Worm (Caenorhabditis elegans) whole organism, L4 larva: ENCODE data around the gene dpy-1.

ENCODE experiments used
- F10B5.3 ChIP-seq: sonication (generic microtip); optimal IDR thresholded peaks from 2 replicates; lab custom pipeline; 2016; ENCODE audit warnings: mild to moderate bottlenecking, missing genetic modification characterization, missing compliant biosample characterization
- F26F4.8 ChIP-seq: fragments of 200-800 bp; sonication (Bioruptor generic); conservative IDR thresholded peaks from 2 replicates; pipeline ENCODE4 v1.3.6; 2022; ENCODE audit warnings: missing genetic modification characterization, missing compliant biosample characterization
- F37D6.2 ChIP-seq: sonication (generic microtip); optimal IDR thresholded peaks from 2 replicates; lab custom pipeline; 2016; ENCODE audit warnings: mild to moderate bottlenecking, missing genetic modification characterization, missing compliant biosample characterization
- T20F7.1 ChIP-seq: fragments of 200-800 bp; sonication (Bioruptor generic); optimal IDR thresholded peaks from 2 replicates; lab custom pipeline; 2018; ENCODE audit warnings: mild to moderate bottlenecking, missing genetic modification characterization, missing compliant biosample characterization
- ZK337.2 ChIP-seq: fragments of 200-800 bp; sonication (Bioruptor generic); IDR thresholded peaks from 2 replicates; pipeline ENCODE4 v1.3.6; 2022; ENCODE audit warnings: missing genetic modification reagents, missing genetic modification characterization, missing compliant biosample characterization
- aha-1 ChIP-seq: fragments of 150-350 bp; peaks from one replicate; lab custom pipeline; 2014; ENCODE audit warnings: missing biosample characterization, missing genetic modification characterization
- aly-2 ChIP-seq: sonication (generic microtip); optimal IDR thresholded peaks from 2 replicates; lab custom pipeline; 2018; ENCODE audit warnings: missing biosample characterization, missing genetic modification characterization
- ama-1 ChIP-seq: fragments of 150-350 bp; optimal IDR thresholded peaks from 2 replicates; lab custom pipeline; 2014; ENCODE audit warnings: inconsistent platforms, mixed read lengths
- arid-1 ChIP-seq: fragments of 200-800 bp; sonication (Bioruptor generic); conservative IDR thresholded peaks from 2 replicates; pipeline ENCODE4 v1.3.6; 2022; ENCODE audit warnings: missing genetic modification reagents, missing genetic modification characterization, missing compliant biosample characterization
- attf-4 ChIP-seq: sonication (generic microtip); optimal IDR thresholded peaks from 3 replicates; lab custom pipeline; 2017; ENCODE audit warnings: missing biosample characterization, missing genetic modification characterization
- ceh-28 ChIP-seq: fragments of 150-350 bp; optimal IDR thresholded peaks from 2 replicates; lab custom pipeline; 2014; ENCODE audit warnings: missing biosample characterization, missing genetic modification reagents, missing genetic modification characterization
- dmd-6 ChIP-seq: fragments of 200-800 bp; sonication (Bioruptor generic); IDR thresholded peaks from 2 replicates; pipeline ENCODE4 v1.3.6; 2022; ENCODE audit warnings: missing genetic modification reagents, missing genetic modification characterization, missing compliant biosample characterization
- dmd-8 ChIP-seq: fragments of 200-800 bp; sonication (Bioruptor generic); IDR thresholded peaks from 2 replicates; pipeline ENCODE4 v1.3.6; 2022; ENCODE audit warnings: missing genetic modification characterization, missing compliant biosample characterization
- dmd-9 ChIP-seq: fragments of 200-800 bp; sonication (Bioruptor generic); IDR thresholded peaks from 2 replicates; pipeline ENCODE4 v1.3.6; 2022; ENCODE audit warnings: missing genetic modification reagents, missing genetic modification characterization, missing compliant biosample characterization
- duxl-1 ChIP-seq: sonication (generic microtip); optimal IDR thresholded peaks from 2 replicates; lab custom pipeline; 2016; ENCODE audit warnings: mild to moderate bottlenecking, missing genetic modification characterization, moderate library complexity, missing compliant biosample characterization; ENCODE audit not compliant: poor library complexity
- hlh-11 ChIP-seq: fragments of 200-800 bp; sonication (Bioruptor generic); optimal IDR thresholded peaks from 2 replicates; lab custom pipeline; 2018; ENCODE audit warnings: mild to moderate bottlenecking, missing genetic modification characterization, missing compliant biosample characterization
- lin-1 ChIP-seq: fragments of 200-800 bp; sonication (Bioruptor generic); IDR thresholded peaks from 2 replicates; pipeline ENCODE4 v1.3.6; 2022; ENCODE audit warnings: missing genetic modification reagents, missing genetic modification characterization, missing compliant biosample characterization
- lin-13 ChIP-seq: fragments of 150-350 bp; optimal IDR thresholded peaks from 2 replicates; lab custom pipeline; 2014; ENCODE audit warnings: missing biosample characterization, missing genetic modification reagents, missing genetic modification characterization
- lin-15B ChIP-seq: fragments of 150-350 bp; sonication (generic microtip); optimal IDR thresholded peaks from 3 replicates; lab custom pipeline; 2014; ENCODE audit warnings: missing biosample characterization, missing genetic modification characterization
- madf-9 ChIP-seq: fragments of 200-800 bp; sonication (Bioruptor generic); conservative IDR thresholded peaks from 2 replicates; pipeline ENCODE4 v1.3.6; 2022; ENCODE audit warnings: missing genetic modification reagents, missing genetic modification characterization, missing compliant biosample characterization
- mes-2 ChIP-seq: sonication (generic microtip); optimal IDR thresholded peaks from 2 replicates; lab custom pipeline; 2016; ENCODE audit warnings: missing genotype, mild to moderate bottlenecking, missing genetic modification characterization, missing compliant biosample characterization; ENCODE audit not compliant: poor library complexity, severe bottlenecking
- nhr-102 ChIP-seq: sonication (generic microtip); optimal IDR thresholded peaks from 2 replicates; lab custom pipeline; 2016; ENCODE audit warnings: mild to moderate bottlenecking, missing genetic modification characterization, moderate library complexity, missing compliant biosample characterization
- nhr-11 ChIP-seq: fragments of 150-350 bp; optimal IDR thresholded peaks from 2 replicates; lab custom pipeline; 2014; ENCODE audit warnings: missing biosample characterization, missing genetic modification characterization
- nhr-111 ChIP-seq: fragments of 200-800 bp; sonication (Bioruptor generic); optimal IDR thresholded peaks from 2 replicates; lab custom pipeline; 2018; ENCODE audit warnings: mild to moderate bottlenecking, missing genetic modification characterization, missing compliant biosample characterization
- nhr-77 ChIP-seq: fragments of 150-350 bp; optimal IDR thresholded peaks from 2 replicates; lab custom pipeline; 2014; ENCODE audit warnings: missing biosample characterization, missing genetic modification characterization
- rbr-2 ChIP-seq: sonication (generic microtip); optimal IDR thresholded peaks from 2 replicates; lab custom pipeline; 2016; ENCODE audit warnings: missing genotype, missing genetic modification characterization, missing compliant biosample characterization
- set-16 ChIP-seq: fragments of 200-800 bp; sonication (Bioruptor generic); IDR thresholded peaks from 2 replicates; pipeline ENCODE4 v1.3.6; 2022; ENCODE audit warnings: missing genetic modification reagents, missing genetic modification characterization, missing compliant biosample characterization
- snpc-1.2 ChIP-seq: fragments of 200-800 bp; sonication (Bioruptor generic); IDR thresholded peaks from 2 replicates; pipeline ENCODE4 v1.3.6; 2022; ENCODE audit warnings: missing genetic modification reagents, missing genetic modification characterization, missing compliant biosample characterization
- unc-130 ChIP-seq: sonication (generic microtip); optimal IDR thresholded peaks from 2 replicates; lab custom pipeline; 2016; ENCODE audit warnings: missing genetic modification reagents, missing genetic modification characterization, missing compliant biosample characterization
- unc-62 ChIP-seq, 3 experiments: fragments of 150-350 bp in 1 of 3; sonication (generic microtip); optimal IDR thresholded peaks in 2 of 3; peaks in 1 of 3; 1 replicate in 1 of 3; 2 replicates in 2 of 3; lab custom pipeline; 2014 to 2017; ENCODE audit warnings: missing biosample characterization in 3 of 3, missing genetic modification characterization in 3 of 3, missing genetic modification reagents in 3 of 3, missing genotype in 1 of 3
- vab-7 ChIP-seq: fragments of 200-800 bp; sonication (Bioruptor generic); IDR thresholded peaks from 2 replicates; pipeline ENCODE4 v1.3.6; 2022; ENCODE audit warnings: missing genetic modification reagents, missing genetic modification characterization, missing compliant biosample characterization
- zag-1 ChIP-seq: fragments of 150-350 bp; optimal IDR thresholded peaks from 2 replicates; lab custom pipeline; 2014; ENCODE audit warnings: missing biosample characterization, missing genetic modification characterization
- zip-11 ChIP-seq: fragments of 200-800 bp; sonication (Bioruptor generic); IDR thresholded peaks from 2 replicates; pipeline ENCODE4 v1.3.6; 2022; ENCODE audit warnings: missing genetic modification characterization, missing compliant biosample characterization

dpy-1 gene

ce11 chrIII:2068248-2068647 lies 20.4 kb upstream of the dpy-1 start, which contains the start of gene Y39A3A.3:
Gene Y39A3A.3 (minus strand): TSS chrIII:2068348.
- TF ChIP-seq T20F7.1 (GFP tag; lab: Kevin White, UChicago) (no peak), ZK337.2 (GFP tag; lab: Robert Waterston, UW) (no peak), F10B5.3 (tag; lab: Kevin White, UChicago) (no peak), unc-62 (GFP tag; optimal IDR thresholded peaks at IDR 0.05 in 1 of 2; lab: Kevin White, UChicago) (peak in 1 of 2 experiments; percentile 81), unc-62 (tag; optimal IDR thresholded peaks at IDR 0.05; lab: Kevin White, UChicago) (no peak), F37D6.2 (no peak), attf-4 (tag; lab: Kevin White, UChicago) (no peak), mes-2 (tag; lab: Kevin White, UChicago) (no peak)

ce11 chrIII:2064936-2065335 lies 17.1 kb upstream of the dpy-1 start:
- TF ChIP-seq madf-9 (GFP tag; lab: Robert Waterston, UW) = 0 out of 2 replicates have a peak, but pooled peaks have one; percentile 19
- TF ChIP-seq vab-7 (GFP tag; lab: Robert Waterston, UW) = peak; percentile 70
- 0 out of 2 replicates have a peak, but pooled peaks have one; percentile 21 for TF ChIP-seq snpc-1.2 (GFP tag; lab: Robert Waterston, UW)
- 0 out of 2 replicates have a peak, but pooled peaks have one; percentile 29 for TF ChIP-seq F26F4.8 (GFP tag; lab: Robert Waterston, UW)
- TF ChIP-seq arid-1 (GFP tag; lab: Robert Waterston, UW) = 0 out of 2 replicates have a peak, but pooled peaks have one; percentile 57
- TF ChIP-seq, all 104 proteins: peak for 5; not testable (repeated sequence) for 99

- TF ChIP-seq F26F4.8 (GFP tag; lab: Robert Waterston, UW) = 0 out of 2 replicates have a peak, but pooled peaks have one; percentile 22
- TF ChIP-seq aha-1 = peak; percentile 33
- no peak for TF ChIP-seq ama-1 (lab: Kevin White, UChicago)
Measured at ce11 chrIII:2060857-2061256, 13.1 kb upstream of the dpy-1 start, which contains the start of gene ins-16. Gene ins-16 (minus strand): TSS chrIII:2060957.

ce11 chrIII:2060068-2060467 lies 12.3 kb upstream of the dpy-1 start:
- TF ChIP-seq lin-1 (GFP tag; lab: Robert Waterston, UW) (no peak), hlh-11 (tag; lab: Kevin White, UChicago) (no peak), zip-11 (GFP tag; lab: Robert Waterston, UW) (no peak), nhr-102 (tag; lab: Kevin White, UChicago) (no peak), nhr-11 (no peak), unc-130 (no peak), dmd-6 (GFP tag; lab: Robert Waterston, UW) (no peak), lin-13 (GFP tag; lab: Kevin White, UChicago) (no peak), nhr-77 (tag; lab: Kevin White, UChicago) (no peak), duxl-1 (tag; lab: Kevin White, UChicago) (no peak), rbr-2 (tag; lab: Kevin White, UChicago) (no peak), lin-15B (tag; lab: Kevin White, UChicago) (no peak), nhr-111 (no peak), aly-2 (tag; lab: Kevin White, UChicago) (no peak), ZK337.2 (GFP tag; lab: Robert Waterston, UW) (no peak), dmd-8 (GFP tag; lab: Robert Waterston, UW) (no peak)

- TF ChIP-seq set-16 (GFP tag; lab: Robert Waterston, UW) = no peak
- no peak for TF ChIP-seq mes-2 (tag; lab: Kevin White, UChicago)
- TF ChIP-seq ceh-28 = no peak
- no peak for TF ChIP-seq madf-9 (GFP tag; lab: Robert Waterston, UW)
- TF ChIP-seq zag-1 = no peak
- no peak for TF ChIP-seq dmd-9
Measured at ce11 chrIII:2057570-2057969, 9.8 kb upstream of the dpy-1 start, which contains the start of gene Y39A3A.2. Gene Y39A3A.2 (minus strand): TSS chrIII:2057670.
